Worm (Caenorhabditis elegans) whole organism, late embryonic: ENCODE data around the gene C14A4.12.

Experiments
- C08G9.2 ChIP-seq: sonication (generic microtip); optimal IDR thresholded peaks from 2 replicates; lab custom pipeline; 2016; ENCODE audit warnings: mild to moderate bottlenecking, missing genetic modification characterization, moderate library complexity, missing compliant biosample characterization
- ama-1 ChIP-seq: fragments of 150-350 bp; optimal IDR thresholded peaks from 2 replicates; lab custom pipeline; 2014
- ceh-48 ChIP-seq: sonication (generic microtip); optimal IDR thresholded peaks from 2 replicates; lab custom pipeline; 2016; ENCODE audit warnings: missing genetic modification characterization, inconsistent platforms, missing compliant biosample characterization
- ceh-9 ChIP-seq: sonication (generic microtip); optimal IDR thresholded peaks from 2 replicates; lab custom pipeline; 2016; ENCODE audit warnings: mild to moderate bottlenecking, missing genetic modification characterization, inconsistent platforms, missing compliant biosample characterization
- dve-1 ChIP-seq: sonication (generic microtip); optimal IDR thresholded peaks from 2 replicates; lab custom pipeline; 2017; ENCODE audit warnings: antibody characterized with exemption, mild to moderate bottlenecking, missing genetic modification characterization, missing compliant biosample characterization
- fkh-10 ChIP-seq: fragments of 150-350 bp; optimal IDR thresholded peaks from 2 replicates; lab custom pipeline; 2014; ENCODE audit warnings: missing biosample characterization, missing genetic modification reagents, missing genetic modification characterization
- nfya-1 ChIP-seq: sonication (generic microtip); optimal IDR thresholded peaks from 2 replicates; lab custom pipeline; 2017; ENCODE audit warnings: missing genetic modification characterization, mild to moderate bottlenecking, missing compliant biosample characterization, antibody characterized with exemption, moderate library complexity
- pqm-1 ChIP-seq: sonication (generic microtip); optimal IDR thresholded peaks from 2 replicates; lab custom pipeline; 2016; ENCODE audit warnings: missing genetic modification characterization, missing compliant biosample characterization
- rnt-1 ChIP-seq: sonication (generic microtip); optimal IDR thresholded peaks from 2 replicates; lab custom pipeline; 2016; ENCODE audit warnings: missing genetic modification characterization, missing compliant biosample characterization
- sox-4 ChIP-seq: sonication (generic microtip); optimal IDR thresholded peaks from 2 replicates; lab custom pipeline; 2017; ENCODE audit warnings: mild to moderate bottlenecking, missing genetic modification characterization, inconsistent platforms, missing compliant biosample characterization
- tbx-7 ChIP-seq: sonication (generic microtip); optimal IDR thresholded peaks from 2 replicates; lab custom pipeline; 2016; ENCODE audit warnings: missing genotype, missing genetic modification characterization, missing compliant biosample characterization
- ttx-3 ChIP-seq: sonication (generic microtip); optimal IDR thresholded peaks from 2 replicates; lab custom pipeline; 2016; ENCODE audit warnings: missing genetic modification reagents, missing genetic modification characterization, missing compliant biosample characterization

- TF ChIP-seq sox-4 (no peak), pqm-1 (tag; lab: Kevin White, UChicago) (no peak), fkh-10 (GFP tag; lab: Kevin White, UChicago) (no peak), ama-1 (lab: Kevin White, UChicago) (no peak), nfya-1 (tag; lab: Kevin White, UChicago) (no peak), C08G9.2 (tag; lab: Kevin White, UChicago) (no peak), tbx-7 (tag; lab: Kevin White, UChicago) (no peak), dve-1 (tag; lab: Kevin White, UChicago) (no peak), ceh-48 (tag; lab: Kevin White, UChicago) (no peak), ttx-3 (tag; lab: Kevin White, UChicago) (no peak), ceh-9 (tag; lab: Kevin White, UChicago) (no peak), rnt-1 (tag; lab: Kevin White, UChicago) (no peak)
Observed at ce11 chrII:10566458-10566857, 46.4 kb upstream of the C14A4.12 start.
